Fruit fly (Drosophila melanogaster) S2 (cell line): ENCODE data around the gene JhI-21.

Source experiments
- CG8478 ChIP-seq: fragments of >200 bp; optimal IDR thresholded peaks from 2 replicates; lab custom pipeline; 2018
- CTCF ChIP-seq, 2 experiments: fragments of >200 bp; optimal IDR thresholded peaks; 2 replicates each; lab custom pipeline; 2018

DNA sequence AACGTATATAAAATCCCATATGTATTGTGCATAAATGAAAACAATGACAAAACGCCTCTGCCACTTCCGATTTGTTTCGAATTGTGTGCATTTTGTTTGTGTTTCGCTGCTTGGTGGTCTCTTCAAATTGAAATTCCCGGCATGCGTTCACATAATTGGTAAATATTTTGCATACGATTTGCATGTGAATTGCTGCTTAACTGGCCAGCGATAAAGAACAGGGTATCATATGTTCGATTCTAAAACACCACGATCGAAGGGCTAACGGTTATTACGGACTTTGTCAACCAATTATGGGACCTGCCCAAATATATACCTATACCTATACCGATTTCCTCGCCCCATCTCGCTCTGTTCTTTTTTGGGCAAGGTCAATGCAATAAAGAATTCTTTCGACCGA, 27.7 kb downstream of the JhI-21 start:
- TF ChIP-seq CG8478 (lab: Kevin White, UChicago) (no peak), CTCF (optimal IDR thresholded peaks at IDR 0.05; lab: Kevin White, UChicago) (no peak)
